Fruit fly (Drosophila melanogaster) whole organism, embryonic: ENCODE results near the gene CG3919.

Experiments used
- Atf3 ChIP-seq: fragments of 200-800 bp; sonication (Bioruptor generic); optimal IDR thresholded peaks from 3 replicates; lab custom pipeline; 2016; ENCODE audit warnings: missing biosample characterization, missing genetic modification characterization
- CG10209 ChIP-seq: fragments of 200-800 bp; sonication (Bioruptor generic); optimal IDR thresholded peaks from 3 replicates; lab custom pipeline; 2017; ENCODE audit warnings: missing biosample characterization, mild to moderate bottlenecking, missing genetic modification characterization, missing genetic modification reagents
- CG10462 ChIP-seq: fragments of 200-800 bp; sonication (Bioruptor generic); optimal IDR thresholded peaks from 2 replicates; lab custom pipeline; 2016; ENCODE audit warnings: missing biosample characterization, missing genetic modification characterization
- CG12236 ChIP-seq: fragments of 200-800 bp; sonication (Bioruptor generic); optimal IDR thresholded peaks from 2 replicates; lab custom pipeline; 2016; ENCODE audit warnings: missing biosample characterization, missing genetic modification characterization
- CG13424 ChIP-seq: fragments of 200-800 bp; sonication (Bioruptor generic); optimal IDR thresholded peaks from 2 replicates; lab custom pipeline; 2019; ENCODE audit warnings: missing biosample characterization, mild to moderate bottlenecking, missing genetic modification characterization, moderate library complexity
- CG15479 ChIP-seq: fragments of 200-800 bp; sonication (Bioruptor generic); optimal IDR thresholded peaks from 3 replicates; lab custom pipeline; 2019; ENCODE audit warnings: missing biosample characterization, mild to moderate bottlenecking, missing genetic modification characterization, moderate library complexity
- CG16779 ChIP-seq: fragments of 200-800 bp; sonication (Bioruptor generic); IDR thresholded peaks from 2 replicates; pipeline ENCODE4 v1.3.6; 2022; ENCODE audit warnings: missing biosample characterization, missing genetic modification characterization
- CG17361 ChIP-seq: fragments of 200-800 bp; sonication (Bioruptor generic); IDR thresholded peaks from 3 replicates; pipeline ENCODE4 v1.3.6; 2022; ENCODE audit warnings: missing biosample characterization, missing genetic modification characterization
- CG17612 ChIP-seq: fragments of 200-800 bp; sonication (Bioruptor generic); IDR thresholded peaks from 2 replicates; pipeline ENCODE4 v1.3.6; 2022; ENCODE audit warnings: missing biosample characterization, missing genetic modification characterization
- CG2129 ChIP-seq: fragments of 200-800 bp; sonication (Bioruptor generic); IDR thresholded peaks from 2 replicates; pipeline ENCODE4 v1.3.6; 2022; ENCODE audit warnings: missing biosample characterization, missing genetic modification characterization; ENCODE audit not compliant: partially characterized antibody
- CG32767 ChIP-seq: fragments of 200-800 bp; sonication (Bioruptor generic); IDR thresholded peaks from 2 replicates; pipeline ENCODE4 v1.3.6; 2022; ENCODE audit warnings: missing biosample characterization, missing genetic modification characterization
- CG3281 ChIP-seq: fragments of 200-800 bp; sonication (Bioruptor generic); optimal IDR thresholded peaks from 3 replicates; lab custom pipeline; 2017; ENCODE audit warnings: missing biosample characterization, mild to moderate bottlenecking, missing genetic modification characterization
- CG7357 ChIP-seq: fragments of 200-800 bp; sonication (Bioruptor generic); IDR thresholded peaks from 3 replicates; pipeline ENCODE4 v1.3.6; 2022; ENCODE audit warnings: missing biosample characterization, missing genetic modification characterization
- CG7928 ChIP-seq: fragments of 200-800 bp; sonication (Bioruptor generic); optimal IDR thresholded peaks from 2 replicates; lab custom pipeline; 2017; ENCODE audit warnings: missing biosample characterization, mild to moderate bottlenecking, missing genetic modification characterization
- Dfd ChIP-seq, 2 experiments: fragments of >200 bp; optimal IDR thresholded peaks; 2 replicates each; lab custom pipeline; 2017; ENCODE audit warnings: missing biosample characterization in 2 of 2, missing genetic modification characterization in 2 of 2
- Dip2 ChIP-seq: fragments of 200-800 bp; sonication (Bioruptor generic); IDR thresholded peaks from 2 replicates; pipeline ENCODE4 v1.3.6; 2022; ENCODE audit warnings: missing biosample characterization, missing genetic modification characterization
- Eip74EF ChIP-seq, 2 experiments: fragments of 200-800 bp in 1 of 2; fragments of >200 bp in 1 of 2; sonication (Bioruptor generic) in 1 of 2; optimal IDR thresholded peaks; 2 replicates each; lab custom pipeline; 2017 to 2019; ENCODE audit warnings: missing biosample characterization in 2 of 2, missing genetic modification characterization in 2 of 2, mild to moderate bottlenecking in 1 of 2, moderate library complexity in 1 of 2
- Fer1 ChIP-seq: fragments of 200-800 bp; sonication (Bioruptor generic); optimal IDR thresholded peaks from 2 replicates; lab custom pipeline; 2017; ENCODE audit warnings: missing biosample characterization, mild to moderate bottlenecking, missing genetic modification characterization
- HLH4C ChIP-seq: fragments of 200-800 bp; sonication (Bioruptor generic); IDR thresholded peaks from 3 replicates; pipeline ENCODE4 v1.3.6; 2022; ENCODE audit warnings: missing biosample characterization, missing genetic modification characterization; ENCODE audit not compliant: partially characterized antibody
- HLHmδ ChIP-seq: fragments of 200-800 bp; sonication (Bioruptor generic); optimal IDR thresholded peaks from 2 replicates; lab custom pipeline; 2018; ENCODE audit warnings: missing biosample characterization, mild to moderate bottlenecking, missing genetic modification characterization, moderate library complexity
- Hr39 ChIP-seq: fragments of >200 bp; optimal IDR thresholded peaks from 2 replicates; lab custom pipeline; 2017
- Mad ChIP-seq: fragments of 200-800 bp; sonication (Bioruptor generic); optimal IDR thresholded peaks from 2 replicates; lab custom pipeline; 2016; ENCODE audit warnings: missing biosample characterization, missing genetic modification characterization
- NFAT ChIP-seq: fragments of 200-800 bp; sonication (Bioruptor generic); IDR thresholded peaks from 2 replicates; pipeline ENCODE4 v1.3.6; 2022; ENCODE audit warnings: missing biosample characterization, missing genetic modification characterization
- Ptx1 ChIP-seq: fragments of 200-800 bp; sonication (Bioruptor generic); IDR thresholded peaks from 2 replicates; pipeline ENCODE4 v1.3.6; 2022; ENCODE audit warnings: missing biosample characterization, missing genetic modification characterization
- Scr ChIP-seq: fragments of 200-800 bp; sonication (Bioruptor generic); IDR thresholded peaks from 2 replicates; pipeline ENCODE4 v1.3.6; 2022; ENCODE audit warnings: missing biosample characterization, missing genetic modification characterization; ENCODE audit not compliant: partially characterized antibody
- ash1 ChIP-seq: fragments of 200-800 bp; sonication (Bioruptor generic); optimal IDR thresholded peaks from 2 replicates; lab custom pipeline; 2018; ENCODE audit warnings: missing biosample characterization, mild to moderate bottlenecking, missing genetic modification characterization
- bigmax ChIP-seq: fragments of 200-800 bp; sonication (Bioruptor generic); optimal IDR thresholded peaks from 2 replicates; lab custom pipeline; 2018; ENCODE audit warnings: missing biosample characterization, mild to moderate bottlenecking, missing genetic modification characterization
- btn ChIP-seq: fragments of 200-800 bp; sonication (Bioruptor generic); optimal IDR thresholded peaks from 2 replicates; lab custom pipeline; 2016; ENCODE audit warnings: missing biosample characterization, missing genetic modification characterization
- chinmo ChIP-seq: fragments of 200-800 bp; sonication (Bioruptor generic); IDR thresholded peaks from 4 replicates; pipeline ENCODE4 v1.3.6; 2022; ENCODE audit warnings: missing biosample characterization, missing genetic modification characterization; ENCODE audit not compliant: partially characterized antibody
- crp ChIP-seq, 2 experiments: fragments of 200-800 bp; sonication (Bioruptor generic); optimal IDR thresholded peaks; 2 replicates in 1 of 2; 3 replicates in 1 of 2; lab custom pipeline; 2017; ENCODE audit warnings: missing biosample characterization in 2 of 2, missing genetic modification characterization in 2 of 2, mild to moderate bottlenecking in 1 of 2, moderate library complexity in 1 of 2
- cwo ChIP-seq: fragments of 200-800 bp; sonication (Bioruptor generic); optimal IDR thresholded peaks from 3 replicates; lab custom pipeline; 2017; ENCODE audit warnings: missing biosample characterization, missing genetic modification characterization, mild to moderate bottlenecking, moderate library complexity, missing genetic modification reagents
- danr ChIP-seq: fragments of 200-800 bp; sonication (Bioruptor generic); IDR thresholded peaks from 2 replicates; pipeline ENCODE4 v1.3.6; 2022; ENCODE audit warnings: missing biosample characterization, missing genetic modification characterization
- dimm ChIP-seq: fragments of 200-800 bp; sonication (Bioruptor generic); IDR thresholded peaks from 2 replicates; pipeline ENCODE4 v1.3.6; 2022; ENCODE audit warnings: missing biosample characterization, missing genetic modification characterization
- dpn ChIP-seq, 2 experiments: fragments of 200-800 bp; sonication (Bioruptor generic); optimal IDR thresholded peaks; 3 replicates each; lab custom pipeline; 2016; ENCODE audit warnings: missing biosample characterization in 2 of 2, missing genetic modification characterization in 2 of 2
- gcm2 ChIP-seq: fragments of 200-800 bp; sonication (Bioruptor generic); optimal IDR thresholded peaks from 2 replicates; lab custom pipeline; 2016; ENCODE audit warnings: missing biosample characterization, missing genetic modification characterization
- nom ChIP-seq: fragments of 200-800 bp; sonication (Bioruptor generic); optimal IDR thresholded peaks from 2 replicates; lab custom pipeline; 2017; ENCODE audit warnings: missing biosample characterization, missing genetic modification characterization, mild to moderate bottlenecking, moderate library complexity, missing genetic modification reagents
- onecut ChIP-seq: fragments of 200-800 bp; sonication (Bioruptor generic); IDR thresholded peaks from 2 replicates; pipeline ENCODE4 v1.3.6; 2022; ENCODE audit warnings: missing biosample characterization, missing genetic modification characterization
- pan ChIP-seq, 4 experiments: fragments of >200 bp in 3 of 4; fragments of 200-800 bp in 1 of 4; sonication (Bioruptor generic) in 1 of 4; optimal IDR thresholded peaks in 3 of 4; IDR thresholded peaks in 1 of 4; 2 replicates each; pipeline versions ENCODE4 v1.3.6 to Lab custom; 2017 to 2022; ENCODE audit warnings: missing biosample characterization in 2 of 4, missing genetic modification characterization in 2 of 4, mixed read lengths in 1 of 4
- pb ChIP-seq: fragments of 200-800 bp; sonication (Bioruptor generic); optimal IDR thresholded peaks from 3 replicates; lab custom pipeline; 2016; ENCODE audit warnings: missing biosample characterization, missing genetic modification characterization
- pho ChIP-seq: fragments of 200-800 bp; sonication (Bioruptor generic); optimal IDR thresholded peaks from 2 replicates; lab custom pipeline; 2016; ENCODE audit warnings: missing biosample characterization, missing genetic modification characterization
- ro ChIP-seq: fragments of 200-800 bp; sonication (Bioruptor generic); IDR thresholded peaks from 2 replicates; pipeline ENCODE4 v1.3.6; 2022; ENCODE audit warnings: missing biosample characterization, missing genetic modification characterization
- sob ChIP-seq: fragments of 200-800 bp; sonication (Bioruptor generic); IDR thresholded peaks from 2 replicates; pipeline ENCODE4 v1.3.6; 2022; ENCODE audit warnings: missing biosample characterization, missing genetic modification characterization
- ssp ChIP-seq: fragments of 200-800 bp; sonication (Bioruptor generic); IDR thresholded peaks from 2 replicates; pipeline ENCODE4 v1.3.6; 2022; ENCODE audit warnings: missing biosample characterization, missing genetic modification characterization
- stc ChIP-seq: fragments of 200-800 bp; sonication (Bioruptor generic); IDR thresholded peaks from 2 replicates; pipeline ENCODE4 v1.3.6; 2022; ENCODE audit warnings: missing biosample characterization, missing genetic modification characterization
- sug ChIP-seq: fragments of 200-800 bp; optimal IDR thresholded peaks from 2 replicates; lab custom pipeline; 2019; ENCODE audit warnings: missing biosample characterization, mild to moderate bottlenecking, missing genetic modification characterization, moderate library complexity
- unc-4 ChIP-seq: fragments of 200-800 bp; sonication (Bioruptor generic); IDR thresholded peaks from 2 replicates; pipeline ENCODE4 v1.3.6; 2022; ENCODE audit warnings: missing biosample characterization, missing genetic modification characterization; ENCODE audit not compliant: partially characterized antibody
- vvl ChIP-seq: fragments of 200-800 bp; sonication (Bioruptor generic); IDR thresholded peaks from 2 replicates; pipeline ENCODE4 v1.3.6; 2022; ENCODE audit warnings: missing biosample characterization, missing genetic modification characterization
- zfh1 ChIP-seq: fragments of 200-800 bp; sonication (Bioruptor generic); IDR thresholded peaks from 3 replicates; pipeline ENCODE4 v1.3.6; 2022; ENCODE audit warnings: missing biosample characterization, missing genetic modification characterization
- zfh2 ChIP-seq: fragments of 200-800 bp; sonication (Bioruptor generic); optimal IDR thresholded peaks from 2 replicates; lab custom pipeline; 2016; ENCODE audit warnings: missing biosample characterization, missing genetic modification characterization

Gene CG3919

dm6 chr3L:14409419-14410145 is 844 bp upstream of the CG3919 start, which contains the start of gene stwl (continued):
- TF ChIP-seq ash1 (GFP tag; lab: Kevin White, UChicago) (no peak), CG32767 (GFP tag; lab: Robert Waterston, UW) (no peak), ssp (GFP tag; lab: Robert Waterston, UW) (peak; percentile 31; the same call in 1 of the 2 replicates), CG7928 (GFP tag; lab: Kevin White, UChicago) (no peak), CG16779 (GFP tag; lab: Robert Waterston, UW) (no peak), zfh2 (GFP tag; lab: Kevin White, UChicago) (peak; percentile 59), pho (GFP tag; lab: Kevin White, UChicago) (no peak), dimm (GFP tag; lab: Robert Waterston, UW) (no peak), sob (GFP tag; lab: Robert Waterston, UW) (no peak), zfh1 (peak; percentile 68; the same call in 2 of the 3 replicates), CG15479 (peak; percentile 94), stc (peak; percentile 42), Scr (GFP tag; lab: Robert Waterston, UW) (peak; percentile 76), danr (0 out of 2 replicates have a peak, but pooled peaks have one; percentile 16), nom (GFP tag; lab: Kevin White, UChicago) (no peak), CG7357 (GFP tag; lab: Robert Waterston, UW) (peak; percentile 52; the same call in 1 of the 3 replicates), CG12236 (GFP tag; lab: Kevin White, UChicago) (no peak), chinmo (GFP tag; lab: Robert Waterston, UW) (0 out of 4 replicates have a peak, but pooled peaks have one; percentile 69), NFAT (GFP tag; lab: Robert Waterston, UW) (peak; percentile 71), Hr39 (lab: Kevin White, UChicago) (no peak), ro (no peak), bigmax (GFP tag; lab: Kevin White, UChicago) (peak; percentile 29), Eip74EF (GFP tag; optimal IDR thresholded peaks at IDR 0.05; lab: Kevin White, UChicago) (no peak), crp (GFP tag; optimal IDR thresholded peaks at IDR 0.05; lab: Kevin White, UChicago) (peak in 1 of 2 experiments; percentile 74), Mad (peak; percentile 16), Ptx1 (GFP tag; lab: Robert Waterston, UW) (peak; percentile 59), sug (tag; lab: Kevin White, UChicago) (no peak), onecut (GFP tag; lab: Robert Waterston, UW) (peak; percentile 86), CG17612 (GFP tag; lab: Robert Waterston, UW) (no peak), gcm2 (GFP tag; lab: Kevin White, UChicago) (no peak), dpn (GFP tag; optimal IDR thresholded peaks at IDR 0.05; lab: Kevin White, UChicago) (peak; percentile 61 to 64), Fer1 (GFP tag; lab: Kevin White, UChicago) (peak; percentile 56), Atf3 (GFP tag; lab: Kevin White, UChicago) (peak; percentile 1), cwo (no peak), CG10209 (GFP tag; lab: Kevin White, UChicago) (peak; percentile 46), CG2129 (GFP tag; lab: Robert Waterston, UW) (peak; percentile 50; the same call in 1 of the 2 replicates), Dip2 (GFP tag; lab: Robert Waterston, UW) (no peak), Dfd (GFP tag; optimal IDR thresholded peaks at IDR 0.05; lab: Kevin White, UChicago) (no peak), unc-4 (peak; percentile 72), vvl (GFP tag; lab: Robert Waterston, UW) (peak; percentile 77), CG3281 (GFP tag; lab: Kevin White, UChicago) (no peak), pan (optimal IDR thresholded peaks at IDR 0.05; lab: Kevin White, UChicago) (no peak), pan (GFP tag; optimal IDR thresholded peaks at IDR 0.05 in 1 of 2, IDR thresholded peaks at IDR 0.05 in 1 of 2) (peak in 1 of 2 experiments; percentile 64), pb (GFP tag; lab: Kevin White, UChicago) (peak; percentile 54), CG10462 (no peak), HLHmδ (GFP tag; lab: Kevin White, UChicago) (peak; percentile 64), CG17361 (GFP tag; lab: Robert Waterston, UW) (no peak), HLH4C (GFP tag; lab: Robert Waterston, UW) (peak; percentile 61), CG13424 (tag; lab: Kevin White, UChicago) (peak; percentile 25), btn (no peak)
